Fruit fly (Drosophila melanogaster) whole organism, embryonic: ENCODE data around the gene CG7914.

ENCODE experiments used
- Ada2b ChIP-seq: fragments of 200-800 bp; sonication (Bioruptor generic); IDR thresholded peaks from 2 replicates; pipeline ENCODE4 v1.3.6; 2022; ENCODE audit warnings: missing biosample characterization, missing genetic modification characterization
- Adf1 ChIP-seq: fragments of 200-800 bp; sonication (Bioruptor generic); IDR thresholded peaks from 2 replicates; pipeline ENCODE4 v1.3.6; 2022; ENCODE audit warnings: missing biosample characterization, missing genetic modification characterization
- Asciz ChIP-seq: fragments of 200-800 bp; sonication (Bioruptor generic); optimal IDR thresholded peaks from 2 replicates; lab custom pipeline; 2017; ENCODE audit warnings: missing biosample characterization, mild to moderate bottlenecking, missing genetic modification characterization, missing genetic modification reagents
- Bgb ChIP-seq: fragments of 200-800 bp; sonication (Bioruptor generic); IDR thresholded peaks from 2 replicates; pipeline ENCODE4 v1.3.6; 2022; ENCODE audit warnings: missing biosample characterization, missing genetic modification characterization; ENCODE audit not compliant: partially characterized antibody
- CG10431 ChIP-seq: fragments of 200-800 bp; sonication (Bioruptor generic); optimal IDR thresholded peaks from 3 replicates; lab custom pipeline; 2018; ENCODE audit warnings: missing biosample characterization, mild to moderate bottlenecking, missing genetic modification characterization
- CG11093 ChIP-seq: fragments of 200-800 bp; sonication (Bioruptor generic); IDR thresholded peaks from 3 replicates; pipeline ENCODE4 v1.3.6; 2022; ENCODE audit warnings: missing biosample characterization, missing genetic modification characterization
- CG11695 ChIP-seq: fragments of 200-800 bp; sonication (Bioruptor generic); IDR thresholded peaks from 3 replicates; pipeline ENCODE4 v1.3.6; 2022; ENCODE audit warnings: missing biosample characterization, missing genetic modification characterization
- CG15479 ChIP-seq: fragments of 200-800 bp; sonication (Bioruptor generic); optimal IDR thresholded peaks from 3 replicates; lab custom pipeline; 2019; ENCODE audit warnings: missing biosample characterization, mild to moderate bottlenecking, missing genetic modification characterization, moderate library complexity
- CG15601 ChIP-seq: fragments of 200-800 bp; sonication (Bioruptor generic); optimal IDR thresholded peaks from 3 replicates; lab custom pipeline; 2019; ENCODE audit warnings: missing biosample characterization, mild to moderate bottlenecking, missing genetic modification characterization, moderate library complexity
- CG17361 ChIP-seq: fragments of 200-800 bp; sonication (Bioruptor generic); IDR thresholded peaks from 3 replicates; pipeline ENCODE4 v1.3.6; 2022; ENCODE audit warnings: missing biosample characterization, missing genetic modification characterization
- CG18476 ChIP-seq: fragments of 200-800 bp; sonication (Bioruptor generic); optimal IDR thresholded peaks from 2 replicates; lab custom pipeline; 2016; ENCODE audit warnings: missing biosample characterization, mild to moderate bottlenecking, missing genetic modification characterization
- CG30403 ChIP-seq: fragments of 200-800 bp; sonication (Bioruptor generic); optimal IDR thresholded peaks from 3 replicates; lab custom pipeline; 2016; ENCODE audit warnings: missing biosample characterization, missing genetic modification characterization
- CG33557 ChIP-seq: fragments of 200-800 bp; sonication (Bioruptor generic); optimal IDR thresholded peaks from 2 replicates; lab custom pipeline; 2019; ENCODE audit warnings: missing biosample characterization, mild to moderate bottlenecking, missing genetic modification characterization, moderate library complexity
- CG34422 ChIP-seq: fragments of 200-800 bp; sonication (Bioruptor generic); IDR thresholded peaks from 3 replicates; pipeline ENCODE4 v1.3.6; 2022; ENCODE audit warnings: missing biosample characterization, missing genetic modification characterization
- CG4282 ChIP-seq: fragments of 200-800 bp; sonication (Bioruptor generic); optimal IDR thresholded peaks from 2 replicates; lab custom pipeline; 2016; ENCODE audit warnings: missing biosample characterization, missing genetic modification characterization
- CG4360 ChIP-seq: fragments of 200-800 bp; sonication (Bioruptor generic); IDR thresholded peaks from 2 replicates; pipeline ENCODE4 v1.3.6; 2022; ENCODE audit warnings: missing biosample characterization, missing genetic modification characterization
- CG6683 ChIP-seq: fragments of 200-800 bp; sonication (Bioruptor generic); optimal IDR thresholded peaks from 2 replicates; lab custom pipeline; 2017; ENCODE audit warnings: missing biosample characterization, mild to moderate bottlenecking, missing genetic modification characterization, missing genetic modification reagents
- CG6854 ChIP-seq: fragments of 200-800 bp; sonication (Bioruptor generic); optimal IDR thresholded peaks from 3 replicates; lab custom pipeline; 2017; ENCODE audit warnings: missing biosample characterization, mild to moderate bottlenecking, missing genetic modification characterization
- CG7372 ChIP-seq: fragments of 200-800 bp; sonication (Bioruptor generic); IDR thresholded peaks from 2 replicates; pipeline ENCODE4 v1.3.6; 2022; ENCODE audit warnings: missing biosample characterization, missing genetic modification characterization
- CG7987 ChIP-seq: fragments of 200-800 bp; sonication (Bioruptor generic); optimal IDR thresholded peaks from 2 replicates; lab custom pipeline; 2018; ENCODE audit warnings: missing biosample characterization, mild to moderate bottlenecking, missing genetic modification characterization, moderate library complexity
- CG9727 ChIP-seq: fragments of 200-800 bp; sonication (Bioruptor generic); optimal IDR thresholded peaks from 3 replicates; lab custom pipeline; 2017; ENCODE audit warnings: missing biosample characterization, mild to moderate bottlenecking, missing genetic modification characterization
- Camta ChIP-seq: fragments of 200-800 bp; sonication (Bioruptor generic); optimal IDR thresholded peaks from 2 replicates; lab custom pipeline; 2016; ENCODE audit warnings: missing biosample characterization, missing genetic modification characterization
- D19A ChIP-seq: fragments of 200-800 bp; optimal IDR thresholded peaks from 3 replicates; lab custom pipeline; 2019; ENCODE audit warnings: missing biosample characterization, mild to moderate bottlenecking, missing genetic modification characterization, moderate library complexity
- Dp ChIP-seq: fragments of 200-800 bp; sonication (Bioruptor generic); optimal IDR thresholded peaks from 2 replicates; lab custom pipeline; 2018; ENCODE audit warnings: missing biosample characterization, mild to moderate bottlenecking, missing genetic modification characterization, moderate library complexity
- ERR ChIP-seq: fragments of 200-800 bp; sonication (Bioruptor generic); optimal IDR thresholded peaks from 2 replicates; lab custom pipeline; 2016; ENCODE audit warnings: missing biosample characterization, missing genetic modification characterization
- HLH4C ChIP-seq: fragments of 200-800 bp; sonication (Bioruptor generic); IDR thresholded peaks from 3 replicates; pipeline ENCODE4 v1.3.6; 2022; ENCODE audit warnings: missing biosample characterization, missing genetic modification characterization; ENCODE audit not compliant: partially characterized antibody
- HmgZ ChIP-seq: fragments of 200-800 bp; sonication (Bioruptor generic); optimal IDR thresholded peaks from 2 replicates; lab custom pipeline; 2018; ENCODE audit warnings: missing biosample characterization, mild to moderate bottlenecking, missing genetic modification characterization
- Hsf ChIP-seq: fragments of 200-800 bp; sonication (Bioruptor generic); optimal IDR thresholded peaks from 3 replicates; lab custom pipeline; 2016; ENCODE audit warnings: missing biosample characterization, missing genetic modification characterization
- NFAT ChIP-seq: fragments of 200-800 bp; sonication (Bioruptor generic); IDR thresholded peaks from 2 replicates; pipeline ENCODE4 v1.3.6; 2022; ENCODE audit warnings: missing biosample characterization, missing genetic modification characterization
- Oaz ChIP-seq: fragments of 200-800 bp; sonication (Bioruptor generic); IDR thresholded peaks from 2 replicates; pipeline ENCODE4 v1.3.6; 2022; ENCODE audit warnings: missing biosample characterization, missing genetic modification characterization
- TFAM ChIP-seq: fragments of 200-800 bp; sonication (Bioruptor generic); optimal IDR thresholded peaks from 2 replicates; lab custom pipeline; 2017; ENCODE audit warnings: missing biosample characterization, missing genetic modification characterization, inconsistent platforms
- az2 ChIP-seq: fragments of 200-800 bp; sonication (Bioruptor generic); optimal IDR thresholded peaks from 3 replicates; lab custom pipeline; 2016; ENCODE audit warnings: missing biosample characterization, missing genetic modification characterization
- bbx ChIP-seq: fragments of 200-800 bp; sonication (Bioruptor generic); IDR thresholded peaks from 2 replicates; pipeline ENCODE4 v1.3.6; 2022; ENCODE audit warnings: missing biosample characterization, missing genetic modification characterization; ENCODE audit not compliant: partially characterized antibody
- chm ChIP-seq: fragments of 200-800 bp; sonication (Bioruptor generic); IDR thresholded peaks from 2 replicates; pipeline ENCODE4 v1.3.6; 2022; ENCODE audit warnings: missing biosample characterization, missing genetic modification characterization
- dm ChIP-seq: fragments of 200-800 bp; sonication (Bioruptor generic); optimal IDR thresholded peaks from 3 replicates; lab custom pipeline; 2016; ENCODE audit warnings: missing biosample characterization, missing genetic modification characterization
- en ChIP-seq: fragments of 200-800 bp; sonication (Bioruptor generic); optimal IDR thresholded peaks from 2 replicates; lab custom pipeline; 2016; ENCODE audit warnings: missing biosample characterization, missing genetic modification characterization
- ewg ChIP-seq: fragments of 200-800 bp; sonication (Bioruptor generic); optimal IDR thresholded peaks from 3 replicates; lab custom pipeline; 2017; ENCODE audit warnings: mild to moderate bottlenecking, missing biosample characterization, missing genetic modification reagents, missing genetic modification characterization
- exex ChIP-seq: fragments of 200-800 bp; sonication (Bioruptor generic); optimal IDR thresholded peaks from 4 replicates; lab custom pipeline; 2018; ENCODE audit warnings: missing biosample characterization, mild to moderate bottlenecking, missing genetic modification characterization, moderate library complexity
- fd3F ChIP-seq: fragments of 200-800 bp; sonication (Bioruptor generic); optimal IDR thresholded peaks from 2 replicates; lab custom pipeline; 2018; ENCODE audit warnings: missing biosample characterization, mild to moderate bottlenecking, missing genetic modification characterization, moderate library complexity
- fru ChIP-seq: fragments of >200 bp; optimal IDR thresholded peaks from 2 replicates; lab custom pipeline; 2017
- gro ChIP-seq: fragments of 200-800 bp; sonication (Bioruptor generic); optimal IDR thresholded peaks from 2 replicates; lab custom pipeline; 2016; ENCODE audit warnings: missing biosample characterization, missing genetic modification characterization
- insv ChIP-seq, 2 experiments: fragments of 200-800 bp; sonication (Bioruptor generic); optimal IDR thresholded peaks; 3 replicates each; lab custom pipeline; 2016 to 2018; ENCODE audit warnings: missing biosample characterization in 2 of 2, missing genetic modification characterization in 2 of 2
- knrl ChIP-seq: fragments of 200-800 bp; sonication (Bioruptor generic); IDR thresholded peaks from 3 replicates; pipeline ENCODE4 v1.3.6; 2022; ENCODE audit warnings: missing biosample characterization, missing genetic modification characterization; ENCODE audit not compliant: partially characterized antibody
- lilli ChIP-seq: fragments of 200-800 bp; sonication (Bioruptor generic); optimal IDR thresholded peaks from 3 replicates; lab custom pipeline; 2016; ENCODE audit warnings: missing biosample characterization, missing genetic modification characterization
- onecut ChIP-seq: fragments of 200-800 bp; sonication (Bioruptor generic); IDR thresholded peaks from 2 replicates; pipeline ENCODE4 v1.3.6; 2022; ENCODE audit warnings: missing biosample characterization, missing genetic modification characterization
- otp ChIP-seq: fragments of 200-800 bp; sonication (Bioruptor generic); IDR thresholded peaks from 3 replicates; pipeline ENCODE4, ENCODE4 v1.3.6; 2022; ENCODE audit warnings: missing biosample characterization, missing genetic modification characterization
- pnt ChIP-seq: fragments of 200-800 bp; sonication (Bioruptor generic); optimal IDR thresholded peaks from 3 replicates; lab custom pipeline; 2016; ENCODE audit warnings: missing biosample characterization, missing genetic modification characterization
- pzg ChIP-seq: fragments of 200-800 bp; sonication (Bioruptor generic); optimal IDR thresholded peaks from 3 replicates; lab custom pipeline; 2018; ENCODE audit warnings: missing biosample characterization, mild to moderate bottlenecking, missing genetic modification characterization, moderate library complexity
- wek ChIP-seq: fragments of 200-800 bp; sonication (Bioruptor generic); optimal IDR thresholded peaks from 3 replicates; lab custom pipeline; 2018; ENCODE audit warnings: missing biosample characterization, mild to moderate bottlenecking, missing genetic modification characterization, moderate library complexity
- yki ChIP-seq: fragments of >200 bp; optimal IDR thresholded peaks from 3 replicates; lab custom pipeline; 2018
- z ChIP-seq: fragments of 200-800 bp; sonication (Bioruptor generic); IDR thresholded peaks from 3 replicates; pipeline ENCODE4 v1.3.6; 2022; ENCODE audit warnings: missing biosample characterization, missing genetic modification characterization
- zen ChIP-seq: fragments of 200-800 bp; sonication (Bioruptor generic); optimal IDR thresholded peaks from 3 replicates; lab custom pipeline; 2018; ENCODE audit warnings: missing biosample characterization, mild to moderate bottlenecking, missing genetic modification characterization, moderate library complexity

CG7914 gene

dm6 chrX:19208014-19208413 is 14.8 kb upstream of the CG7914 start, which contains the start of gene Ulp1 (continued):
- TF ChIP-seq Asciz (GFP tag; lab: Kevin White, UChicago): no peak
- no peak for TF ChIP-seq CG6683 (GFP tag; lab: Kevin White, UChicago)
- TF ChIP-seq pnt: no peak
- 0 out of 3 replicates have a peak, but pooled peaks have one; percentile 25 for TF ChIP-seq HLH4C
- TF ChIP-seq CG34422 (GFP tag; lab: Robert Waterston, UW): 0 out of 3 replicates have a peak, but pooled peaks have one; percentile 6
- TF ChIP-seq CG10431 (GFP tag; lab: Kevin White, UChicago): no peak
- TF ChIP-seq gro (GFP tag; lab: Kevin White, UChicago): peak; percentile 29
- TF ChIP-seq insv (GFP tag; optimal IDR thresholded peaks at IDR 0.05; lab: Kevin White, UChicago): peak in 1 of 2 experiments; percentile 47
- no peak for TF ChIP-seq CG15601
- TF ChIP-seq CG9727 (GFP tag; lab: Kevin White, UChicago): no peak
- TF ChIP-seq CG7372 (GFP tag; lab: Robert Waterston, UW): no peak
- TF ChIP-seq exex (tag; lab: Kevin White, UChicago): peak; percentile 55
- peak; percentile 55 for TF ChIP-seq Bgb (GFP tag; lab: Robert Waterston, UW)
- TF ChIP-seq CG4282 (GFP tag; lab: Kevin White, UChicago): no peak
- TF ChIP-seq az2 (GFP tag; lab: Kevin White, UChicago): no peak
- no peak; the same call in 1 of the 2 replicates for TF ChIP-seq Adf1
- peak; percentile 56 for TF ChIP-seq Dp (GFP tag; lab: Kevin White, UChicago)
- TF ChIP-seq CG30403 (GFP tag; lab: Kevin White, UChicago): no peak
- TF ChIP-seq bbx (GFP tag; lab: Robert Waterston, UW): peak; percentile 45
- TF ChIP-seq CG15479: no peak
- peak; percentile 91 for TF ChIP-seq pzg
- TF ChIP-seq CG11695 (GFP tag; lab: Robert Waterston, UW): no peak
- TF ChIP-seq en (GFP tag; lab: Kevin White, UChicago): no peak
- no peak for TF ChIP-seq CG4360 (GFP tag; lab: Robert Waterston, UW)
- no peak for TF ChIP-seq Oaz (GFP tag; lab: Robert Waterston, UW)
- no peak for TF ChIP-seq D19A
- no peak for TF ChIP-seq fd3F
- no peak for TF ChIP-seq Camta (GFP tag; lab: Kevin White, UChicago)
- TF ChIP-seq CG7987: peak; percentile 2
- TF ChIP-seq ERR: no peak
- no peak for TF ChIP-seq z (GFP tag; lab: Robert Waterston, UW)
- peak; percentile 17; the same call in 1 of the 3 replicates for TF ChIP-seq CG17361
- TF ChIP-seq fru (lab: Kevin White, UChicago): no peak
- TF ChIP-seq otp (GFP tag; lab: Robert Waterston, UW): no peak
- TF ChIP-seq Hsf (GFP tag; lab: Kevin White, UChicago): no peak
- TF ChIP-seq NFAT (GFP tag; lab: Robert Waterston, UW): no peak
- TF ChIP-seq wek (GFP tag; lab: Kevin White, UChicago): no peak
- TF ChIP-seq TFAM (GFP tag; lab: Kevin White, UChicago): no peak
- no peak for TF ChIP-seq dm (GFP tag; lab: Kevin White, UChicago)
- no peak for TF ChIP-seq CG18476 (GFP tag; lab: Kevin White, UChicago)
- TF ChIP-seq lilli: no peak
- peak; percentile 43 for TF ChIP-seq ewg (GFP tag; lab: Kevin White, UChicago)
- no peak for TF ChIP-seq yki (lab: Kevin White, UChicago)
- TF ChIP-seq CG33557 (GFP tag; lab: Kevin White, UChicago): no peak
- peak; percentile 54; the same call in 2 of the 3 replicates for TF ChIP-seq knrl (GFP tag; lab: Robert Waterston, UW)
- TF ChIP-seq zen (tag; lab: Kevin White, UChicago): peak; percentile 87
- no peak for TF ChIP-seq CG6854 (GFP tag; lab: Kevin White, UChicago)
- TF ChIP-seq HmgZ (tag; lab: Kevin White, UChicago): peak; percentile 70
- TF ChIP-seq chm (GFP tag; lab: Robert Waterston, UW): no peak
- TF ChIP-seq onecut (GFP tag; lab: Robert Waterston, UW): peak; percentile 93
- no peak for TF ChIP-seq Ada2b (GFP tag; lab: Robert Waterston, UW)
- TF ChIP-seq CG11093 (GFP tag; lab: Robert Waterston, UW): no peak
